Worm (Caenorhabditis elegans) whole organism, early embryonic: ENCODE results near the gene F44E5.15.

Source experiments
- F13C5.2 ChIP-seq: sonication (generic microtip); optimal IDR thresholded peaks from 2 replicates; lab custom pipeline; 2017; ENCODE audit warnings: mild to moderate bottlenecking, missing genetic modification characterization, inconsistent platforms, missing compliant biosample characterization
- ama-1 ChIP-seq: fragments of 150-350 bp; optimal IDR thresholded peaks from 2 replicates; lab custom pipeline; 2014
- ceh-36 ChIP-seq: sonication (generic microtip); optimal IDR thresholded peaks from 2 replicates; lab custom pipeline; 2016; ENCODE audit warnings: missing genetic modification characterization, inconsistent platforms, missing compliant biosample characterization
- flt-1 ChIP-seq: fragments of 200-800 bp; sonication (Bioruptor generic); IDR thresholded peaks from 2 replicates; pipeline ENCODE4 v1.3.6; 2022; ENCODE audit warnings: missing genetic modification characterization, missing compliant biosample characterization
- hmg-4 ChIP-seq: fragments of 200-800 bp; sonication (Bioruptor generic); optimal IDR thresholded peaks from 2 replicates; lab custom pipeline; 2018; ENCODE audit warnings: mild to moderate bottlenecking, missing genetic modification characterization, missing compliant biosample characterization
- scrt-1 ChIP-seq: fragments of 200-800 bp; sonication (Bioruptor generic); IDR thresholded peaks from 2 replicates; pipeline ENCODE4 v1.3.6; 2022; ENCODE audit warnings: missing genetic modification characterization, missing compliant biosample characterization
- sea-1 ChIP-seq: fragments of 200-800 bp; sonication (Bioruptor generic); conservative IDR thresholded peaks from 2 replicates; pipeline ENCODE4 v1.3.6; 2022; ENCODE audit warnings: missing genetic modification characterization, missing compliant biosample characterization
- tbx-11 ChIP-seq: fragments of 200-800 bp; sonication (Bioruptor generic); IDR thresholded peaks from 2 replicates; pipeline ENCODE4 v1.3.6; 2022; ENCODE audit warnings: missing genetic modification characterization, missing compliant biosample characterization
- tbx-37 ChIP-seq: fragments of 200-800 bp; sonication (Bioruptor generic); conservative IDR thresholded peaks from 2 replicates; pipeline ENCODE4 v1.3.6; 2022; ENCODE audit warnings: missing genetic modification reagents, missing genetic modification characterization, missing compliant biosample characterization
- tra-4 ChIP-seq: sonication (generic microtip); optimal IDR thresholded peaks from 2 replicates; lab custom pipeline; 2017; ENCODE audit warnings: missing genetic modification characterization, missing compliant biosample characterization

DNA sequence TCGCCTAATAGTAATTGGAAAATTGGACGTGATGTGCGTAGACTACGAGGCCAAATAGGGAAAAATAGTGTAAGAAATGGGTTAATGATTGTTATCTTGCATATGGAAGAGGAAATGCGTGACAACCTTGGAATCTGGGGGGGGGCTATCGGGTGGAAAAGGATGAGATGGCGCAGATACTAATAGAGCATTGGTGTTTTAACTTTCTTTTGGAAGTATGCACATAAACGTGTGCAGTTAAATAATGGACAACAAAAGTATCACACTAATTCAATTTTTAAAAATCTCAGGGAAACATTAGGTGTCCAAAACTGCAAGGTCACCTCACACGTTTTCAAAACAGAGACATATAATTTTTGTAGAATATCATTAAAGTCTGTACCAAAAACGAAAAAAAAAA is 47.4 kb downstream of the F44E5.15 start, which contains the start of gene Y6D1A.2:
- TF ChIP-seq ama-1: no peak
- TF ChIP-seq ceh-36: no peak
- TF ChIP-seq tra-4 (tag; lab: Kevin White, UChicago): no peak
- no peak for TF ChIP-seq tbx-11 (GFP tag; lab: Robert Waterston, UW)
- TF ChIP-seq flt-1: no peak
- no peak for TF ChIP-seq hmg-4 (GFP tag; lab: Kevin White, UChicago)
- no peak for TF ChIP-seq scrt-1 (GFP tag; lab: Robert Waterston, UW)
- no peak for TF ChIP-seq F13C5.2 (tag; lab: Kevin White, UChicago)
- TF ChIP-seq sea-1: no peak
- no peak for TF ChIP-seq tbx-37 (GFP tag; lab: Robert Waterston, UW)
